Fruit fly (Drosophila melanogaster): ENCODE data around the gene alpha-Est10.
A peak's percentile ranks its signal among the peaks of the same experiment; 100 is the strongest.

Gene alpha-Est10

dm6 chr3R:7508198-7508837, 14.7 kb upstream of the alpha-Est10 start:
- TF ChIP-seq CG17806 (tag; optimal IDR thresholded peaks at IDR 0.05) (no peak), CG15710 (tag; optimal IDR thresholded peaks at IDR 0.05) (no peak), D1 (tag; optimal IDR thresholded peaks at IDR 0.05) (peak; percentile 41), CG4496 (GFP tag; IDR thresholded peaks at IDR 0.05) (peak; percentile 54; the same call in 1 of the 3 replicates)

DNA sequence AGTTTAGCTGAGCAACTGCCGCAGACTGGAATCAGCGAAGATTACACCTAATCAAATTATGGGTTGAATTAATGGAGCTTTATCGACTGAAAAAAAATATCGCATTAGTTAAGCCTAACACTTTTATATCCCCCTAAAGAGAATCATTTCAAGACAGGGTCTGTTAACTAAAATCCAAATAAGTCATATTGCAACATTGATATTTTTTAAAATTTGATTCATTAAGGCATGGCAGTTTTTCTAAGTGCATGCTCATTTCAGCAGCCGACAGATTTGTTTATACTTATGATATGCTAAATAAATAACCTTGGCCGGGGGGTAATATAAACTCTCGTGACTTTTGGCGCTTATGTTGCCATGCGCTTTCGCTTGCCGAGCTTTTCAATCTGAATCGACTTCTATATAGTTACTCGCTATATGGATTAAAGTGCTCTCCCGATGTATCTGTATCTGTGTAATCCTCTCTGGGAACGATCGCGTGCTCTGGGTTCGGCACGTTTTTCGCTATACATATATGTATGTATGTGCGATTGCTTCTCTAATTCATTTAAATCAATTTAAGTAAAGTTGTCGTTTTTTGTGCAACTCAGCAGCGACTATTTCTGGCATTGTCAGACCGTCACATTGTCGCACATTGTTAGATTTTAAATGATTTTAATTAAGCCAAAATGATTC, 12.8 kb upstream of the alpha-Est10 start:
- peak; percentile 68 for TF ChIP-seq CG32121 (GFP tag; IDR thresholded peaks at IDR 0.05)
- no peak for TF ChIP-seq CG10348 (GFP tag; IDR thresholded peaks at IDR 0.05)
- peak; percentile 65 for TF ChIP-seq Ets98B (GFP tag; IDR thresholded peaks at IDR 0.05)
- no peak for TF ChIP-seq CG13204 (GFP tag; optimal IDR thresholded peaks at IDR 0.05)
- TF ChIP-seq fd96Ca (GFP tag; IDR thresholded peaks at IDR 0.05), result peak; percentile 42; the same call in 1 of the 3 replicates
- TF ChIP-seq CG4496 (GFP tag; IDR thresholded peaks at IDR 0.05), result peak; percentile 81
- peak; percentile 0 for TF ChIP-seq Pif1A (GFP tag; optimal IDR thresholded peaks at IDR 0.05)
- TF ChIP-seq gl (tag; optimal IDR thresholded peaks at IDR 0.05), result no peak
- TF ChIP-seq Snoo (tag; optimal IDR thresholded peaks at IDR 0.05), result no peak

- TF ChIP-seq D1 (tag; optimal IDR thresholded peaks at IDR 0.05) (no peak), rn (GFP tag; IDR thresholded peaks at IDR 0.05) (no peak), CG34367 (tag; optimal IDR thresholded peaks at IDR 0.05) (no peak), fd96Ca (GFP tag; IDR thresholded peaks at IDR 0.05) (no peak), CG15710 (tag; optimal IDR thresholded peaks at IDR 0.05) (no peak), CG17806 (tag; optimal IDR thresholded peaks at IDR 0.05) (no peak), EcR (GFP tag; optimal IDR thresholded peaks at IDR 0.05) (no peak), CG13204 (GFP tag; optimal IDR thresholded peaks at IDR 0.05) (no peak), Snoo (tag; optimal IDR thresholded peaks at IDR 0.05) (no peak), CG32121 (GFP tag; IDR thresholded peaks at IDR 0.05) (no peak), CG4496 (GFP tag; IDR thresholded peaks at IDR 0.05) (no peak), Ets98B (GFP tag; IDR thresholded peaks at IDR 0.05) (no peak), Pif1B (GFP tag; optimal IDR thresholded peaks at IDR 0.05) (no peak), CG9948 (tag; optimal IDR thresholded peaks at IDR 0.05) (no peak), CG12605 (GFP tag; IDR thresholded peaks at IDR 0.05) (no peak), Pif1A (GFP tag; optimal IDR thresholded peaks at IDR 0.05) (no peak), gl (tag; optimal IDR thresholded peaks at IDR 0.05) (no peak), CG14655 (GFP tag; optimal IDR thresholded peaks at IDR 0.05) (no peak), CG8159 (tag; optimal IDR thresholded peaks at IDR 0.05) (no peak), CG10348 (GFP tag; IDR thresholded peaks at IDR 0.05) (no peak)
These were observed 11.5 kb upstream of the alpha-Est10 start, which contains the start of gene alpha-Est9 for dm6 chr3R:7504989-7505761. TSS of gene alpha-Est9 (minus strand) at chr3R:7505098.

DNA sequence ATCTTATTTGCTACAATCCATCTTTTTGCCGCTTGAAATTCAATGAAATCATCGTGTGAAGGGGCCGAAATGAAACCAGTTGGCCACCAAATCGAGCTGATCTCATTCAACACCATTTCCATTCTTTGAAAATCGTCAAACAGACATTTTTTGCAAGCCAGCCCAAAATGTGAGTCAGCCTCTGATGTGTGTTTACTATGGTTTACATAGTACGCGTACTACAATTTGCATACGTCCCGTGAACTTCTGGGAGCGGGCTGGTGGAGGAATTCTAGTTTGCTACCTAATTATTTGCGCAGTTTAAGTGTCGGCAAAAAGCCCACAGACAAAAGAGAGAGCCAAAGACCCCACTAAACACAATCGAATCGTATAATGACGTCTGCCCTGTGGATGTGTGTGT, 9.6 kb upstream of the alpha-Est10 start:
- no peak for TF ChIP-seq Pif1B (GFP tag; optimal IDR thresholded peaks at IDR 0.05)
- no peak for TF ChIP-seq CG10348 (GFP tag; IDR thresholded peaks at IDR 0.05)
- TF ChIP-seq EcR (GFP tag; optimal IDR thresholded peaks at IDR 0.05), result no peak
- TF ChIP-seq CG8159 (tag; optimal IDR thresholded peaks at IDR 0.05), result no peak
- TF ChIP-seq gl (tag; optimal IDR thresholded peaks at IDR 0.05), result no peak
- no peak for TF ChIP-seq CG15710 (tag; optimal IDR thresholded peaks at IDR 0.05)
- no peak for TF ChIP-seq CG9948 (tag; optimal IDR thresholded peaks at IDR 0.05)
- TF ChIP-seq CG8301 (tag; optimal IDR thresholded peaks at IDR 0.05), result no peak
- no peak for TF ChIP-seq CG34367 (tag; optimal IDR thresholded peaks at IDR 0.05)
- no peak for TF ChIP-seq Snoo (tag; optimal IDR thresholded peaks at IDR 0.05)
- no peak for TF ChIP-seq CG14655 (GFP tag; optimal IDR thresholded peaks at IDR 0.05)
- TF ChIP-seq D1 (tag; optimal IDR thresholded peaks at IDR 0.05), result no peak
- TF ChIP-seq Ets98B (GFP tag; IDR thresholded peaks at IDR 0.05), result no peak
- no peak for TF ChIP-seq CG12605 (GFP tag; IDR thresholded peaks at IDR 0.05)
- TF ChIP-seq CG13204 (GFP tag; optimal IDR thresholded peaks at IDR 0.05), result no peak
- no peak for TF ChIP-seq CG17806 (tag; optimal IDR thresholded peaks at IDR 0.05)
- no peak for TF ChIP-seq fd96Ca (GFP tag; IDR thresholded peaks at IDR 0.05)

DNA sequence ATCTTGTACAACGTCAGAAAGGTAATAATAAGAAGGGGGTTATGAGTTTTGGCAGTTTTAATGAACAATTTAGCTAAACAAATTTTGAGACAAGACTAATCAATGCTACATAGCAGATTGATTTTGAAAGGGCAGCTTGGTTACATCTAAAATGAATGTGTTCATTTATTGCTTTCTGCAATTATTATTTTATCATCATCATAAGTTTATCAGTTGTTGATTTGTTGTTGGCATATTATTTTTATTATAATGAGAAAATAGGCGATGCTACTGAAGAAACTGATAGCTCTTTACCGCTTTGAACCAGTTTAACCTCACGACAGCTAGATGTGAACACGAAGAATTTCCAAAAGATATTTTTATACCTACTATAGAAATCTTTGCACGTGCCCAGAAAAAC, 8.6 kb upstream of the alpha-Est10 start, which contains the start of gene Mics1:
Mics1 (minus strand) TSS at position 101 of the 400 bp plus-strand sequence.
- TF ChIP-seq CG10348 (GFP tag; IDR thresholded peaks at IDR 0.05) (no peak), CG17806 (tag; optimal IDR thresholded peaks at IDR 0.05) (no peak), Pif1B (GFP tag; optimal IDR thresholded peaks at IDR 0.05) (no peak), rn (GFP tag; IDR thresholded peaks at IDR 0.05) (no peak), CG15710 (tag; optimal IDR thresholded peaks at IDR 0.05) (no peak), CG13204 (GFP tag; optimal IDR thresholded peaks at IDR 0.05) (no peak)

- TF ChIP-seq fd96Ca (GFP tag; IDR thresholded peaks at IDR 0.05) (no peak), CG10348 (GFP tag; IDR thresholded peaks at IDR 0.05) (no peak), EcR (GFP tag; optimal IDR thresholded peaks at IDR 0.05) (no peak), CG13204 (GFP tag; optimal IDR thresholded peaks at IDR 0.05) (no peak), Ets98B (GFP tag; IDR thresholded peaks at IDR 0.05) (no peak), CG12605 (GFP tag; IDR thresholded peaks at IDR 0.05) (no peak), CG34367 (tag; optimal IDR thresholded peaks at IDR 0.05) (no peak), CG14655 (GFP tag; optimal IDR thresholded peaks at IDR 0.05) (no peak), CG8159 (tag; optimal IDR thresholded peaks at IDR 0.05) (no peak), CG8301 (tag; optimal IDR thresholded peaks at IDR 0.05) (no peak), Snoo (tag; optimal IDR thresholded peaks at IDR 0.05) (no peak), CG32121 (GFP tag; IDR thresholded peaks at IDR 0.05) (no peak), Pif1B (GFP tag; optimal IDR thresholded peaks at IDR 0.05) (no peak)
These were observed 6.9 kb upstream of the alpha-Est10 start for dm6 chr3R:7500513-7500912.

Measured in whole organism, pupa.